Worm (Caenorhabditis elegans): Measurements from ENCODE around the gene hse-5.

Gene hse-5

DNA sequence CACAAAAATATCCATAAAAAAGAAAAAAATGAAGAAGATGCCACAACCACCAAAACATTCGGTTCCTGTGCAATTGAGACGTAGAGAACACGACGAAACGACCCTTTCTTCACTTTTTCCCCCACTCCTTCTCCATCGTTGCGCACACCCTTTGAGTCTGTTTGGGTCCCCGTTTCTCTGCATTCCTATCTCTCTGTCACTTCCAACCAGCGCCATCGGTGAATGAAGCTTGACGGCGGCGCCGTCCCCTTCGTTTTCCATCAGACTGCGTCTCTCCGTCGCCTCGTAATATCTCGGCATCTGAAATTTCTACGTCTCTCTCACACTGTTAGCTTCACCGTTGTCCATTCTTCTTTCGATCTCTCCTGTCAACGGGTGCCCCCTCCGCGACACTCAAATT lies 9.5 kb upstream of the hse-5 start:
- TF ChIP-seq ztf-22 (GFP tag; optimal IDR thresholded peaks at IDR 0.05) (no peak), ztf-3 (GFP tag; optimal IDR thresholded peaks at IDR 0.05) (no peak), D2030.7 (GFP tag; IDR thresholded peaks at IDR 0.05) (no peak), nhr-27 (tag; optimal IDR thresholded peaks at IDR 0.05) (no peak), rcor-1 (GFP tag; IDR thresholded peaks at IDR 0.05) (no peak), nhr-120 (GFP tag; IDR thresholded peaks at IDR 0.05) (no peak), hmg-1.2 (GFP tag; IDR thresholded peaks at IDR 0.05) (peak; percentile 59; the same call in 1 of the 2 replicates), dox-1 (GFP tag; IDR thresholded peaks at IDR 0.05) (no peak), lin-35 (GFP tag; optimal IDR thresholded peaks at IDR 0.05) (peak in 1 of 3 experiments; percentile 28), let-607 (tag; optimal IDR thresholded peaks at IDR 0.05) (no peak), cebp-1 (GFP tag; IDR thresholded peaks at IDR 0.05) (no peak), cebp-1 (tag; optimal IDR thresholded peaks at IDR 0.05) (peak; percentile 34), attf-3 (GFP tag; conservative IDR thresholded peaks at IDR 0.05) (no peak), ekl-4 (GFP tag; IDR thresholded peaks at IDR 0.05) (no peak), sea-2 (GFP tag; IDR thresholded peaks at IDR 0.05) (no peak), lin-54 (GFP tag; optimal IDR thresholded peaks at IDR 0.05) (no peak), athp-1 (tag; optimal IDR thresholded peaks at IDR 0.05) (no peak), mcd-1 (GFP tag; IDR thresholded peaks at IDR 0.05) (no peak), xnd-1 (tag; optimal IDR thresholded peaks at IDR 0.05) (no peak), zfh-2 (GFP tag; conservative IDR thresholded peaks at IDR 0.05) (peak; percentile 87), ccch-3 (GFP tag; optimal IDR thresholded peaks at IDR 0.05) (no peak), die-1 (tag; optimal IDR thresholded peaks at IDR 0.05) (no peak), ztf-26 (tag; optimal IDR thresholded peaks at IDR 0.05) (no peak), lsy-27 (tag; optimal IDR thresholded peaks at IDR 0.05; ENCODE audit: borderline replicate concordance, insufficient read depth) (no peak), F10E7.11 (tag; optimal IDR thresholded peaks at IDR 0.05) (no peak), dpl-1 (GFP tag; optimal IDR thresholded peaks at IDR 0.05) (no peak), ZK185.1 (tag; optimal IDR thresholded peaks at IDR 0.05; ENCODE audit: poor library complexity, severe bottlenecking) (no peak), mel-28 (tag; optimal IDR thresholded peaks at IDR 0.05; ENCODE audit: borderline replicate concordance) (no peak), lin-40 (tag; optimal IDR thresholded peaks at IDR 0.05) (peak; percentile 26), Y79H2A.3 (GFP tag; conservative IDR thresholded peaks at IDR 0.05) (no peak), hsf-1 (GFP tag; IDR thresholded peaks at IDR 0.05) (no peak), bed-1 (GFP tag; IDR thresholded peaks at IDR 0.05) (no peak), F49E8.2 (tag; optimal IDR thresholded peaks at IDR 0.05; ENCODE audit: insufficient read depth) (no peak), ztf-18 (tag; optimal IDR thresholded peaks at IDR 0.05) (no peak), mes-4 (tag; optimal IDR thresholded peaks at IDR 0.05) (no peak), F57A8.1 (GFP tag; optimal IDR thresholded peaks at IDR 0.05) (no peak), hmg-20 (GFP tag; IDR thresholded peaks at IDR 0.05) (no peak), ztf-6 (GFP tag; IDR thresholded peaks at IDR 0.05) (no peak)

DNA sequence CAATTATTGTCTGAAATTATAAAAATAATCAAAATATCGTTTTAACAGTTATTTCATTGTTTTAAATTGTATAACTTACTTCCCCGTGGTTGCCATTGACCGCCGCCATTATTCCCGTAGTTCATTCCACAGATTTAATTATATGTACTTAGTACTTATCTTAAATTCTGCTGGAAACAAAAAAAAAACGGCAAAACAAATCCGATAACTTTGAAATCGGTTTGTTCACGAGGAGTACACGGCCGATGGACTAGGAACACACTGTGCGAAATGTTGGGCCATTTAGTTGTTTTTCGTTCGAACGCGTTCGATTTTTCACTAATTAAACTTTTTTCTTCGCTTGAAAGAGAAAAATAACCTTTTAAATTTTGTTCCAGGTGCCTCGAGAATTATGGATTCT lies 2.1 kb upstream of the hse-5 start, which contains the start of the genes B0285.3 and lcmt-1:
Gene B0285.3 (minus strand): TSS at position 267 of the 400 bp plus-strand sequence.
Gene lcmt-1 (plus strand): TSS at position 377 of the 400 bp plus-strand sequence.
- TF ChIP-seq ZK185.1 (tag; optimal IDR thresholded peaks at IDR 0.05; ENCODE audit: poor library complexity, severe bottlenecking), result peak; percentile 82
- TF ChIP-seq F33H1.4 (GFP tag; IDR thresholded peaks at IDR 0.05), result 0 out of 2 replicates have a peak, but pooled peaks have one; percentile 39
- TF ChIP-seq hlh-26 (GFP tag; conservative IDR thresholded peaks at IDR 0.05), result no peak
- no peak for TF ChIP-seq ceh-27 (GFP tag; optimal IDR thresholded peaks at IDR 0.05)
- no peak for TF ChIP-seq pbrm-1 (GFP tag; IDR thresholded peaks at IDR 0.05)
- TF ChIP-seq F52B5.7 (tag; optimal IDR thresholded peaks at IDR 0.05), result no peak
- peak; percentile 20; the same call in 1 of the 2 replicates for TF ChIP-seq madf-6 (GFP tag; IDR thresholded peaks at IDR 0.05)
- TF ChIP-seq Y56A3A.18 (GFP tag; IDR thresholded peaks at IDR 0.05), result no peak
- TF ChIP-seq repo-1 (tag; optimal IDR thresholded peaks at IDR 0.05), result no peak
- no peak for TF ChIP-seq tbx-9 (tag; optimal IDR thresholded peaks at IDR 0.05; ENCODE audit: borderline replicate concordance)
- no peak for TF ChIP-seq aptf-2 (GFP tag; conservative IDR thresholded peaks at IDR 0.05)
- TF ChIP-seq tlf-1 (GFP tag; optimal IDR thresholded peaks at IDR 0.05), result no peak
- no peak for TF ChIP-seq snpc-3.4 (tag; optimal IDR thresholded peaks at IDR 0.05)
- TF ChIP-seq unc-130 (GFP tag; optimal IDR thresholded peaks at IDR 0.05), result peak; percentile 21
